Worm (Caenorhabditis elegans) whole organism, L1 larva: ENCODE results near the gene nhr-155.

Experiments
- C34B4.2 ChIP-seq: sonication (generic microtip); optimal IDR thresholded peaks from 2 replicates; lab custom pipeline; 2017; ENCODE audit warnings: mild to moderate bottlenecking, missing genetic modification characterization, missing compliant biosample characterization
- F16B12.6 ChIP-seq: fragments of 150-350 bp; optimal IDR thresholded peaks from 2 replicates; lab custom pipeline; 2014; ENCODE audit warnings: missing biosample characterization, missing genetic modification characterization
- aha-1 ChIP-seq: fragments of 150-350 bp; optimal IDR thresholded peaks from 2 replicates; lab custom pipeline; 2014; ENCODE audit warnings: missing biosample characterization, missing genetic modification characterization
- alr-1 ChIP-seq: fragments of 200-800 bp; sonication (Bioruptor generic); optimal IDR thresholded peaks from 2 replicates; lab custom pipeline; 2018; ENCODE audit warnings: borderline replicate concordance, mild to moderate bottlenecking, missing genetic modification characterization, missing compliant biosample characterization
- ama-1 ChIP-seq: fragments of 150-350 bp; optimal IDR thresholded peaks from 2 replicates; lab custom pipeline; 2014
- ceh-82 ChIP-seq, 3 experiments: fragments of 150-350 bp in 1 of 3; sonication (generic microtip) in 2 of 3; optimal IDR thresholded peaks; 2 replicates each; lab custom pipeline; 2014 to 2017; ENCODE audit warnings: missing biosample characterization in 3 of 3, missing genetic modification characterization in 3 of 3
- ceh-88 ChIP-seq: fragments of 200-800 bp; sonication (Bioruptor generic); IDR thresholded peaks from 2 replicates; pipeline ENCODE4 v1.3.6; 2022; ENCODE audit warnings: missing genetic modification characterization, missing compliant biosample characterization
- ceh-90 ChIP-seq: sonication (generic microtip); optimal IDR thresholded peaks from 2 replicates; lab custom pipeline; 2016; ENCODE audit warnings: missing genetic modification characterization, missing compliant biosample characterization
- efl-1 ChIP-seq, 4 experiments: fragments of 150-350 bp; optimal IDR thresholded peaks in 3 of 4; peaks in 1 of 4; 1 replicate in 1 of 4; 2 replicates in 3 of 4; lab custom pipeline; 2014; ENCODE audit warnings: missing biosample characterization in 2 of 4, missing genetic modification characterization in 2 of 4, missing genetic modification reagents in 2 of 4
- efl-3 ChIP-seq: fragments of 200-800 bp; sonication (Bioruptor generic); optimal IDR thresholded peaks from 2 replicates; lab custom pipeline; 2018; ENCODE audit warnings: mild to moderate bottlenecking, missing genetic modification characterization, missing compliant biosample characterization
- egl-27 ChIP-seq, 2 experiments: fragments of 150-350 bp in 1 of 2; sonication (generic microtip); optimal IDR thresholded peaks; 3 replicates each; lab custom pipeline; 2017 to 2018; ENCODE audit warnings: missing biosample characterization in 2 of 2, missing genetic modification characterization in 2 of 2, missing genetic modification reagents in 2 of 2
- elt-2 ChIP-seq: sonication (generic microtip); optimal IDR thresholded peaks from 2 replicates; lab custom pipeline; 2016; ENCODE audit warnings: missing genetic modification characterization, mild to moderate bottlenecking, inconsistent platforms, missing compliant biosample characterization, missing genetic modification reagents
- elt-3 ChIP-seq, 6 experiments: fragments of 150-350 bp in 1 of 6; sonication (generic microtip); optimal IDR thresholded peaks; 2 replicates each; lab custom pipeline; 2017 to 2018; ENCODE audit warnings: missing biosample characterization in 6 of 6, missing genetic modification characterization in 6 of 6, inconsistent platforms in 1 of 6
- fkh-4 ChIP-seq: sonication (generic microtip); optimal IDR thresholded peaks from 2 replicates; lab custom pipeline; 2016; ENCODE audit warnings: missing compliant biosample characterization, missing genetic modification characterization, borderline replicate concordance
- grh-1 ChIP-seq: fragments of 200-800 bp; sonication (Bioruptor generic); IDR thresholded peaks from 2 replicates; pipeline ENCODE4 v1.3.6; 2022; ENCODE audit warnings: missing genetic modification reagents, missing genetic modification characterization, missing compliant biosample characterization
- irx-1 ChIP-seq: sonication (generic microtip); optimal IDR thresholded peaks from 2 replicates; lab custom pipeline; 2016; ENCODE audit warnings: missing genetic modification characterization, missing compliant biosample characterization
- lin-35 ChIP-seq, 2 experiments: fragments of 150-350 bp; optimal IDR thresholded peaks; 2 replicates each; lab custom pipeline; 2014; ENCODE audit warnings: missing biosample characterization in 2 of 2, missing genetic modification characterization in 2 of 2, missing genetic modification reagents in 2 of 2
- mef-2 ChIP-seq: fragments of 150-350 bp; optimal IDR thresholded peaks from 2 replicates; lab custom pipeline; 2014; ENCODE audit warnings: missing biosample characterization, missing genetic modification characterization
- mep-1 ChIP-seq: fragments of 150-350 bp; optimal IDR thresholded peaks from 2 replicates; lab custom pipeline; 2014; ENCODE audit warnings: missing biosample characterization, missing genetic modification characterization
- nhr-11 ChIP-seq: fragments of 150-350 bp; optimal IDR thresholded peaks from 2 replicates; lab custom pipeline; 2014; ENCODE audit warnings: missing biosample characterization, missing genetic modification characterization
- nhr-20 ChIP-seq: sonication (generic microtip); optimal IDR thresholded peaks from 2 replicates; lab custom pipeline; 2016; ENCODE audit warnings: mild to moderate bottlenecking, missing genetic modification characterization, missing compliant biosample characterization
- nhr-237 ChIP-seq: fragments of 150-350 bp; optimal IDR thresholded peaks from 2 replicates; lab custom pipeline; 2014; ENCODE audit warnings: missing biosample characterization, missing genetic modification characterization
- nhr-28 ChIP-seq: fragments of 150-350 bp; optimal IDR thresholded peaks from 2 replicates; lab custom pipeline; 2014; ENCODE audit warnings: missing biosample characterization, missing genetic modification characterization
- nhr-71 ChIP-seq: sonication (generic microtip); optimal IDR thresholded peaks from 2 replicates; lab custom pipeline; 2016; ENCODE audit warnings: mild to moderate bottlenecking, missing genetic modification characterization, moderate library complexity, missing compliant biosample characterization
- nhr-76 ChIP-seq: sonication (generic microtip); optimal IDR thresholded peaks from 2 replicates; lab custom pipeline; 2017; ENCODE audit warnings: missing biosample characterization, missing genetic modification characterization
- nhr-84 ChIP-seq: sonication (generic microtip); optimal IDR thresholded peaks from 2 replicates; lab custom pipeline; 2017; ENCODE audit warnings: missing biosample characterization, missing genetic modification characterization
- pag-3 ChIP-seq: sonication (generic microtip); optimal IDR thresholded peaks from 2 replicates; lab custom pipeline; 2017; ENCODE audit warnings: missing genetic modification characterization, mild to moderate bottlenecking, missing compliant biosample characterization, antibody characterized with exemption, borderline replicate concordance; ENCODE audit not compliant: insufficient read depth
- pqm-1 ChIP-seq: sonication (generic microtip); optimal IDR thresholded peaks from 3 replicates; lab custom pipeline; 2017; ENCODE audit warnings: missing biosample characterization, missing genetic modification characterization
- skn-1 ChIP-seq: fragments of 150-350 bp; optimal IDR thresholded peaks from 2 replicates; lab custom pipeline; 2014; ENCODE audit warnings: missing biosample characterization, missing genetic modification characterization
- snu-23 ChIP-seq: sonication (generic microtip); optimal IDR thresholded peaks from 2 replicates; lab custom pipeline; 2016; ENCODE audit warnings: missing genetic modification characterization, missing compliant biosample characterization
- sox-4 ChIP-seq: sonication (generic microtip); optimal IDR thresholded peaks from 2 replicates; lab custom pipeline; 2016; ENCODE audit warnings: missing genetic modification characterization, missing compliant biosample characterization
- swsn-7 ChIP-seq: sonication (generic microtip); optimal IDR thresholded peaks from 2 replicates; lab custom pipeline; 2016; ENCODE audit warnings: missing genetic modification characterization, missing compliant biosample characterization
- tbx-2 ChIP-seq: sonication (generic microtip); optimal IDR thresholded peaks from 2 replicates; lab custom pipeline; 2016; ENCODE audit warnings: missing genetic modification characterization, missing compliant biosample characterization
- tlp-1 ChIP-seq: fragments of 150-350 bp; optimal IDR thresholded peaks from 2 replicates; lab custom pipeline; 2014; ENCODE audit warnings: missing biosample characterization, missing genetic modification characterization
- unc-62 ChIP-seq: fragments of 150-350 bp; optimal IDR thresholded peaks from 2 replicates; lab custom pipeline; 2014; ENCODE audit warnings: missing biosample characterization, missing genetic modification reagents, missing genetic modification characterization
- unc-98 ChIP-seq: fragments of 200-800 bp; sonication (Bioruptor generic); IDR thresholded peaks from 2 replicates; pipeline ENCODE4 v1.3.6; 2022; ENCODE audit warnings: missing genetic modification characterization, missing compliant biosample characterization
- vab-15 ChIP-seq: sonication (generic microtip); optimal IDR thresholded peaks from 2 replicates; lab custom pipeline; 2017; ENCODE audit warnings: missing genotype, mild to moderate bottlenecking, missing genetic modification characterization, missing compliant biosample characterization
- xbp-1 ChIP-seq: sonication (generic microtip); optimal IDR thresholded peaks from 2 replicates; lab custom pipeline; 2016; ENCODE audit warnings: missing genetic modification characterization, missing compliant biosample characterization
- zag-1 ChIP-seq: fragments of 150-350 bp; optimal IDR thresholded peaks from 2 replicates; lab custom pipeline; 2014; ENCODE audit warnings: missing biosample characterization, missing genetic modification characterization
- zip-4 ChIP-seq: fragments of 200-800 bp; sonication (Bioruptor generic); optimal IDR thresholded peaks from 2 replicates; lab custom pipeline; 2018; ENCODE audit warnings: mild to moderate bottlenecking, missing genetic modification characterization, moderate library complexity, missing compliant biosample characterization
- ztf-11 ChIP-seq, 2 experiments: sonication (generic microtip); optimal IDR thresholded peaks; 2 replicates each; lab custom pipeline; 2016 to 2017; ENCODE audit warnings: missing genetic modification characterization in 2 of 2, missing biosample characterization in 1 of 2, missing compliant biosample characterization in 1 of 2
- ztf-4 ChIP-seq: fragments of 150-350 bp; optimal IDR thresholded peaks from 2 replicates; lab custom pipeline; 2014; ENCODE audit warnings: missing biosample characterization, missing genetic modification characterization

The nhr-155 gene

ce11 chrV:500535-500934 is 38.7 kb upstream of the nhr-155 start:
- TF ChIP-seq nhr-84 (tag; lab: Kevin White, UChicago) = no peak
- no peak for TF ChIP-seq irx-1 (tag; lab: Kevin White, UChicago)
- no peak for TF ChIP-seq skn-1 (tag; lab: Kevin White, UChicago)
- TF ChIP-seq vab-15 (tag; lab: Kevin White, UChicago) = no peak
- no peak for TF ChIP-seq fkh-4
- no peak for TF ChIP-seq zip-4 (GFP tag; lab: Kevin White, UChicago)
- no peak for TF ChIP-seq zag-1 (tag; lab: Kevin White, UChicago)
- no peak for TF ChIP-seq mep-1
- TF ChIP-seq nhr-11 (tag; lab: Kevin White, UChicago) = no peak
- TF ChIP-seq ama-1 = no peak
- TF ChIP-seq ztf-4 (tag; lab: Kevin White, UChicago) = no peak
- TF ChIP-seq pag-3 (tag; lab: Kevin White, UChicago) = no peak
- no peak for TF ChIP-seq grh-1

DNA sequence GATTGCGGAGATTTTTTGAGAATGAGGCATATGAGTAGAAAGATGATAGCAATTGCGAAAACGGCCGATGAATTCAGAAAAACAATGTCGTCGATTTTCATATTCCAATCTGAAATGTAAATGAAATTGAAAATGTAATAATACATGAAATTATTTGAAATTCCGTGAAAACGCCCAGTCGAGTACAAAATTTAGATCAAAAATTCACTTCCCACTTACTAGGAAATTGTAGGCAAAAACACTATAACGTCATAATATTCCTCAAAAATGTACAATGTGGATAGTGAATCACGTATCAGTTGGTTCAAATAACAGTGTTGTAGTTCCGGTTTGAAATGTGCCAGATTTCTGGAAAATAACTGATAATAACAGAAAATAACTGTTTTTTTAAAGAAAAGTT is 38.0 kb upstream of the nhr-155 start, which contains the start of gene str-256:
str-256 (minus strand) TSS at position 101 of the 400 bp plus-strand sequence.
- TF ChIP-seq alr-1 (tag; lab: Kevin White, UChicago) = no peak
- no peak for TF ChIP-seq tlp-1 (tag; lab: Kevin White, UChicago)
- no peak for TF ChIP-seq unc-62 (GFP tag; lab: Kevin White, UChicago)
- no peak for TF ChIP-seq elt-2 (tag; lab: Kevin White, UChicago)
- no peak for TF ChIP-seq snu-23 (GFP tag; lab: Kevin White, UChicago)
- no peak for TF ChIP-seq mef-2 (tag; lab: Kevin White, UChicago)
- TF ChIP-seq elt-3 (tag; optimal IDR thresholded peaks at IDR 0.05; lab: Kevin White, UChicago) = no peak
- no peak for TF ChIP-seq unc-98 (GFP tag; lab: Robert Waterston, UW)
- TF ChIP-seq F16B12.6 (tag; lab: Kevin White, UChicago) = no peak
- TF ChIP-seq mep-1 = no peak
- no peak for TF ChIP-seq swsn-7 (tag; lab: Kevin White, UChicago)
- no peak for TF ChIP-seq C34B4.2 (tag; lab: Kevin White, UChicago)
- TF ChIP-seq aha-1 (tag; lab: Kevin White, UChicago) = no peak

DNA sequence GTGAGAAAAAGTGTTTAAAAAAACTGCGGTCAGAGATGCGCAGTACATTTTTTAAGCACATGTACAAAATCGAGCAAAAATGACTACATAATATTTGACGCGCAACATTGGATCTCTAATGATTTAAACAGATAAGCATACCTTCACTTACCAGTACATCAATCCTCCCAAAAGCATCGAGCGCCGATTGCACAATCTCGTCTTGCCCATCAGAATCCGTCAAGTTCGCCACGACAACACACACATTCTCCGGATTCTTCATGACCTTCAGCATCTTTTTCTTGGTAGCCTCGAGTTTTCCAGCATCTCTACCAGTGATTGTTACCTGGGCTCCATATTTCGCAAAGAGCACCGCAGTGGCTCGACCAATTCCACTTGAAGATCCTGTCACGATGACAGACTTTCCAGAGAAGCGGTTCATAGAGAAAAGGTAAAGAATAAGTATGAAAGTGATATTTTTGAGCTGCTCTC is 36.4 kb upstream of the nhr-155 start, which contains the start of gene T01G6.10:
T01G6.10 (minus strand) TSS at position 421 of the 471 bp plus-strand sequence.
- TF ChIP-seq tbx-2 (tag; lab: Kevin White, UChicago) = no peak
- TF ChIP-seq efl-3 = no peak
- TF ChIP-seq grh-1 = no peak
- no peak for TF ChIP-seq elt-2 (tag; lab: Kevin White, UChicago)
- no peak for TF ChIP-seq aha-1 (tag; lab: Kevin White, UChicago)
- TF ChIP-seq ztf-11 (tag; optimal IDR thresholded peaks at IDR 0.05; lab: Kevin White, UChicago) = no peak
- no peak for TF ChIP-seq nhr-237 (tag; lab: Kevin White, UChicago)
- TF ChIP-seq ceh-82 (tag; optimal IDR thresholded peaks at IDR 0.05; lab: Kevin White, UChicago) = no peak
- no peak for TF ChIP-seq nhr-71 (tag; lab: Kevin White, UChicago)
- TF ChIP-seq, all 84 proteins: peak for 0

DNA sequence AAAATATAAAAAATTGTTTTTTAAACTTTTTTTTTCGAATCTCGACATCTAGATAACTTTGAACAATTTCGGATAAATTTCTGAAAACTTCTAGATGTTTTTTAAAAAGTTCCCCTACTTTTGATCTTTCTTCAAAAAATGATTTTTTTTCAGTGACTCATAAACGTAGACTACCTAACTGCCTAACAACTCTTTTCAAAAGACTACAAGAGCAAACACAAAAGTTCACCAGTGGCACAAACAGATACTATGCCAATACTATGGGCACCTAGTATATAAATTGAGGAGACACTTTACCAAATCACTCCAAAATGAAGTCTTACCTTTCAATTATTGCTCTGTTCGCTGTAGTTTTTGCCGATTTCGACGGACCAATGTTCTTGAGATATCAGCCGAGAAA is 35.5 kb upstream of the nhr-155 start, which contains the start of gene srlf-35:
srlf-35 (plus strand) TSS at position 301 of the 400 bp plus-strand sequence.
- TF ChIP-seq sox-4 (tag; lab: Kevin White, UChicago) = no peak
- no peak for TF ChIP-seq elt-2 (tag; lab: Kevin White, UChicago)
- TF ChIP-seq egl-27 (tag; optimal IDR thresholded peaks at IDR 0.05; lab: Kevin White, UChicago) = no peak
- TF ChIP-seq skn-1 (tag; lab: Kevin White, UChicago) = no peak
- no peak for TF ChIP-seq xbp-1 (tag; lab: Kevin White, UChicago)
- no peak for TF ChIP-seq C34B4.2 (tag; lab: Kevin White, UChicago)
- no peak for TF ChIP-seq lin-35 (GFP tag; optimal IDR thresholded peaks at IDR 0.05; lab: Kevin White, UChicago)
- TF ChIP-seq efl-1 (optimal IDR thresholded peaks at IDR 0.05; lab: Kevin White, UChicago) = no peak
- no peak for TF ChIP-seq efl-1 (GFP tag; optimal IDR thresholded peaks at IDR 0.05 in 1 of 2; lab: Kevin White, UChicago)
- no peak for TF ChIP-seq pqm-1 (tag; lab: Kevin White, UChicago)
- TF ChIP-seq nhr-76 (tag; lab: Kevin White, UChicago) = no peak
- TF ChIP-seq ceh-88 (GFP tag; lab: Robert Waterston, UW) = no peak
- no peak for TF ChIP-seq nhr-20
- no peak for TF ChIP-seq F16B12.6 (tag; lab: Kevin White, UChicago)
- no peak for TF ChIP-seq ceh-90 (tag; lab: Kevin White, UChicago)
- no peak for TF ChIP-seq nhr-28
- TF ChIP-seq aha-1 (tag; lab: Kevin White, UChicago) = no peak
